Worm (Caenorhabditis elegans) whole organism, L4/young adult: ENCODE measurements around the gene ZC239.6.

Source experiments
- W03F9.2 ChIP-seq: fragments of 150-350 bp; optimal IDR thresholded peaks from 2 replicates; lab custom pipeline; 2014; ENCODE audit warnings: missing biosample characterization, missing genetic modification characterization
- dao-5 ChIP-seq: sonication (generic microtip); optimal IDR thresholded peaks from 2 replicates; lab custom pipeline; 2016; ENCODE audit warnings: missing genotype, missing genetic modification characterization, moderate library complexity, missing compliant biosample characterization
- him-1 ChIP-seq: sonication (generic microtip); optimal IDR thresholded peaks from 2 replicates; lab custom pipeline; 2016; ENCODE audit warnings: missing genotype, missing genetic modification reagents, missing genetic modification characterization, missing compliant biosample characterization

- no peak for TF ChIP-seq dao-5 (tag; lab: Kevin White, UChicago)
- TF ChIP-seq him-1 (tag; lab: Kevin White, UChicago) = no peak
- no peak for TF ChIP-seq W03F9.2 (tag; lab: Kevin White, UChicago)
Observed at ce11 chrII:3209251-3209650, at the start of gene ZC239.6.
